Worm (Caenorhabditis elegans) whole organism, midembryonic: ENCODE measurements around the gene ZK809.8.

Experiments
- T22C8.4 ChIP-seq: fragments of 200-800 bp; sonication (Bioruptor generic); IDR thresholded peaks from 2 replicates; pipeline ENCODE4 v1.3.6; 2022; ENCODE audit warnings: missing genetic modification characterization, missing compliant biosample characterization
- cog-1 ChIP-seq: sonication (generic microtip); optimal IDR thresholded peaks from 2 replicates; lab custom pipeline; 2016; ENCODE audit warnings: missing genetic modification characterization, missing compliant biosample characterization
- flt-1 ChIP-seq: fragments of 200-800 bp; sonication (Bioruptor generic); IDR thresholded peaks from 2 replicates; pipeline ENCODE4 v1.3.6; 2022; ENCODE audit warnings: missing genetic modification characterization, missing compliant biosample characterization
- klf-2 ChIP-seq: fragments of 200-800 bp; sonication (Bioruptor generic); conservative IDR thresholded peaks from 2 replicates; pipeline ENCODE4 v1.3.6; 2022; ENCODE audit warnings: missing genetic modification reagents, missing genetic modification characterization, missing compliant biosample characterization
- med-1 ChIP-seq: sonication (generic microtip); optimal IDR thresholded peaks from 2 replicates; lab custom pipeline; 2017; ENCODE audit warnings: missing genetic modification characterization, mild to moderate bottlenecking, missing compliant biosample characterization, antibody characterized with exemption, missing genetic modification reagents; ENCODE audit not compliant: insufficient read depth
- ref-1 ChIP-seq: fragments of 200-800 bp; sonication (Bioruptor generic); conservative IDR thresholded peaks from 2 replicates; pipeline ENCODE4 v1.3.6; 2022; ENCODE audit warnings: missing genetic modification reagents, missing genetic modification characterization, missing compliant biosample characterization
- tab-1 ChIP-seq: fragments of 200-800 bp; sonication (Bioruptor generic); IDR thresholded peaks from 2 replicates; pipeline ENCODE4 v1.3.6; 2022; ENCODE audit warnings: missing genetic modification characterization, missing compliant biosample characterization
- ztf-23 ChIP-seq: fragments of 200-800 bp; sonication (Bioruptor generic); IDR thresholded peaks from 2 replicates; pipeline ENCODE4 v1.3.6; 2022; ENCODE audit warnings: missing genetic modification reagents, missing genetic modification characterization, missing compliant biosample characterization
- ztf-29 ChIP-seq: fragments of 200-800 bp; sonication (Bioruptor generic); IDR thresholded peaks from 2 replicates; pipeline ENCODE4 v1.3.6; 2022; ENCODE audit warnings: missing genetic modification reagents, missing genetic modification characterization, missing compliant biosample characterization

ZK809.8 gene

ce11 chrIV:11635437-11636408 is 13.1 kb downstream of the ZK809.8 start, which contains the start of gene mars-1:
Gene mars-1, minus strand, starts transcription at chrIV:11635487.
- TF ChIP-seq T22C8.4 (no peak), cog-1 (tag; lab: Kevin White, UChicago) (no peak), ztf-23 (GFP tag; lab: Robert Waterston, UW) (peak; percentile 52; the same call in 1 of the 2 replicates), tab-1 (GFP tag; lab: Robert Waterston, UW) (no peak), ref-1 (GFP tag; lab: Robert Waterston, UW) (no peak), flt-1 (GFP tag; lab: Robert Waterston, UW) (peak; percentile 81), med-1 (GFP tag; lab: Kevin White, UChicago) (no peak), ztf-29 (GFP tag; lab: Robert Waterston, UW) (no peak), klf-2 (no peak)

ce11 chrIV:11631750-11632149 is 17.1 kb downstream of the ZK809.8 start, which contains the start of gene F58B3.4:
Gene F58B3.4, minus strand, starts transcription at chrIV:11631850.
- TF ChIP-seq klf-2, result no peak
- TF ChIP-seq cog-1 (tag; lab: Kevin White, UChicago), result no peak
- no peak for TF ChIP-seq med-1 (GFP tag; lab: Kevin White, UChicago)
- no peak for TF ChIP-seq tab-1 (GFP tag; lab: Robert Waterston, UW)
- no peak for TF ChIP-seq flt-1 (GFP tag; lab: Robert Waterston, UW)
- no peak for TF ChIP-seq ztf-23 (GFP tag; lab: Robert Waterston, UW)
- no peak for TF ChIP-seq ztf-29 (GFP tag; lab: Robert Waterston, UW)
- TF ChIP-seq T22C8.4, result no peak
- TF ChIP-seq ref-1 (GFP tag; lab: Robert Waterston, UW), result no peak

- no peak for TF ChIP-seq ref-1 (GFP tag; lab: Robert Waterston, UW)
- no peak for TF ChIP-seq cog-1 (tag; lab: Kevin White, UChicago)
- no peak for TF ChIP-seq flt-1 (GFP tag; lab: Robert Waterston, UW)
- TF ChIP-seq klf-2, result no peak
- no peak for TF ChIP-seq T22C8.4
- no peak for TF ChIP-seq tab-1 (GFP tag; lab: Robert Waterston, UW)
- TF ChIP-seq ztf-29 (GFP tag; lab: Robert Waterston, UW), result no peak
- TF ChIP-seq ztf-23 (GFP tag; lab: Robert Waterston, UW), result no peak
- no peak for TF ChIP-seq med-1 (GFP tag; lab: Kevin White, UChicago)
Measured at ce11 chrIV:11627847-11628246, 21.0 kb downstream of the ZK809.8 start, which contains the start of gene lys-6. Gene lys-6, minus strand, starts transcription at chrIV:11627947.

ce11 chrIV:11625482-11625881 is 23.4 kb downstream of the ZK809.8 start, which contains the start of gene lys-5:
Gene lys-5, minus strand, starts transcription at chrIV:11625582.
- no peak for TF ChIP-seq tab-1 (GFP tag; lab: Robert Waterston, UW)
- TF ChIP-seq flt-1 (GFP tag; lab: Robert Waterston, UW), result no peak
- TF ChIP-seq med-1 (GFP tag; lab: Kevin White, UChicago), result no peak
- TF ChIP-seq klf-2, result no peak
- TF ChIP-seq T22C8.4, result no peak
- TF ChIP-seq ztf-23 (GFP tag; lab: Robert Waterston, UW), result no peak
- no peak for TF ChIP-seq ref-1 (GFP tag; lab: Robert Waterston, UW)
- TF ChIP-seq ztf-29 (GFP tag; lab: Robert Waterston, UW), result no peak

ce11 chrIV:11623759-11624287 is 25.0 kb downstream of the ZK809.8 start:
- TF ChIP-seq ztf-29 (GFP tag; lab: Robert Waterston, UW), result no peak
- TF ChIP-seq flt-1 (GFP tag; lab: Robert Waterston, UW), result no peak
- no peak for TF ChIP-seq klf-2
- TF ChIP-seq ztf-23 (GFP tag; lab: Robert Waterston, UW), result no peak
- no peak for TF ChIP-seq cog-1 (tag; lab: Kevin White, UChicago)
- TF ChIP-seq med-1 (GFP tag; lab: Kevin White, UChicago), result no peak
- TF ChIP-seq tab-1 (GFP tag; lab: Robert Waterston, UW), result no peak
- no peak for TF ChIP-seq ref-1 (GFP tag; lab: Robert Waterston, UW)
- no peak for TF ChIP-seq T22C8.4

- TF ChIP-seq ztf-29 (GFP tag; lab: Robert Waterston, UW) (no peak), ztf-23 (GFP tag; lab: Robert Waterston, UW) (no peak), klf-2 (no peak), T22C8.4 (no peak), flt-1 (GFP tag; lab: Robert Waterston, UW) (no peak), ref-1 (GFP tag; lab: Robert Waterston, UW) (no peak), tab-1 (GFP tag; lab: Robert Waterston, UW) (no peak), cog-1 (tag; lab: Kevin White, UChicago) (no peak), med-1 (GFP tag; lab: Kevin White, UChicago) (no peak)
Measured at ce11 chrIV:11623060-11623459, 25.8 kb downstream of the ZK809.8 start, which contains the start of gene lys-4. Gene lys-4, minus strand, starts transcription at chrIV:11623174.

- TF ChIP-seq med-1 (GFP tag; lab: Kevin White, UChicago) (no peak), ref-1 (GFP tag; lab: Robert Waterston, UW) (no peak), T22C8.4 (no peak), ztf-29 (GFP tag; lab: Robert Waterston, UW) (no peak), tab-1 (GFP tag; lab: Robert Waterston, UW) (no peak), ztf-23 (GFP tag; lab: Robert Waterston, UW) (no peak), klf-2 (no peak), cog-1 (tag; lab: Kevin White, UChicago) (no peak), flt-1 (GFP tag; lab: Robert Waterston, UW) (no peak)
Measured at ce11 chrIV:11622336-11622735, 26.5 kb downstream of the ZK809.8 start.

ce11 chrIV:11620909-11621308 is 28.0 kb downstream of the ZK809.8 start, which contains the start of gene dsl-5:
Gene dsl-5, minus strand, starts transcription at chrIV:11621009.
- no peak for TF ChIP-seq cog-1 (tag; lab: Kevin White, UChicago)
- TF ChIP-seq ztf-29 (GFP tag; lab: Robert Waterston, UW), result no peak
- no peak for TF ChIP-seq flt-1 (GFP tag; lab: Robert Waterston, UW)
- TF ChIP-seq ztf-23 (GFP tag; lab: Robert Waterston, UW), result no peak
- no peak for TF ChIP-seq T22C8.4
- TF ChIP-seq tab-1 (GFP tag; lab: Robert Waterston, UW), result no peak
- no peak for TF ChIP-seq klf-2
- no peak for TF ChIP-seq ref-1 (GFP tag; lab: Robert Waterston, UW)
- TF ChIP-seq med-1 (GFP tag; lab: Kevin White, UChicago), result no peak
